Fruit fly (Drosophila melanogaster) whole organism, embryonic: Measurements from ENCODE around the gene CG7551.

Experiments
- ATbp ChIP-seq: fragments of 200-800 bp; sonication (Bioruptor generic); optimal IDR thresholded peaks from 2 replicates; lab custom pipeline; 2017; ENCODE audit warnings: missing biosample characterization, mild to moderate bottlenecking, missing genetic modification characterization, missing genetic modification reagents
- Adf1 ChIP-seq: fragments of 200-800 bp; sonication (Bioruptor generic); IDR thresholded peaks from 2 replicates; pipeline ENCODE4 v1.3.6; 2022; ENCODE audit warnings: missing biosample characterization, missing genetic modification characterization
- Bgb ChIP-seq: fragments of 200-800 bp; sonication (Bioruptor generic); IDR thresholded peaks from 2 replicates; pipeline ENCODE4 v1.3.6; 2022; ENCODE audit warnings: missing biosample characterization, missing genetic modification characterization; ENCODE audit not compliant: partially characterized antibody
- CG10979 ChIP-seq: fragments of 200-800 bp; sonication (Bioruptor generic); optimal IDR thresholded peaks from 2 replicates; lab custom pipeline; 2018; ENCODE audit warnings: missing biosample characterization, mild to moderate bottlenecking, missing genetic modification characterization, moderate library complexity
- CG12391 ChIP-seq: fragments of 200-800 bp; sonication (Bioruptor generic); optimal IDR thresholded peaks from 3 replicates; lab custom pipeline; 2018; ENCODE audit warnings: missing biosample characterization, mild to moderate bottlenecking, missing genetic modification characterization, moderate library complexity
- CG13287 ChIP-seq: fragments of 200-800 bp; sonication (Bioruptor generic); IDR thresholded peaks from 2 replicates; pipeline ENCODE4 v1.3.6; 2022; ENCODE audit warnings: missing biosample characterization, missing genetic modification characterization; ENCODE audit not compliant: partially characterized antibody
- CG14860 ChIP-seq: fragments of 200-800 bp; sonication (Bioruptor generic); IDR thresholded peaks from 3 replicates; pipeline ENCODE4 v1.3.6; 2022; ENCODE audit warnings: missing biosample characterization, missing genetic modification characterization; ENCODE audit not compliant: partially characterized antibody
- CG16813 ChIP-seq: fragments of 200-800 bp; sonication (Bioruptor generic); IDR thresholded peaks from 3 replicates; pipeline ENCODE4 v1.3.6; 2022; ENCODE audit warnings: missing biosample characterization, missing genetic modification characterization; ENCODE audit not compliant: partially characterized antibody
- CG17359 ChIP-seq: fragments of 200-800 bp; sonication (Bioruptor generic); optimal IDR thresholded peaks from 3 replicates; lab custom pipeline; 2018; ENCODE audit warnings: missing biosample characterization, mild to moderate bottlenecking, missing genetic modification characterization, moderate library complexity
- CG2875 ChIP-seq: fragments of 200-800 bp; sonication (Bioruptor generic); optimal IDR thresholded peaks from 2 replicates; lab custom pipeline; 2017; ENCODE audit warnings: missing biosample characterization, mild to moderate bottlenecking, missing genetic modification characterization, missing genetic modification reagents
- CG3065 ChIP-seq: fragments of 200-800 bp; sonication (Bioruptor generic); optimal IDR thresholded peaks from 2 replicates; lab custom pipeline; 2016; ENCODE audit warnings: missing biosample characterization, missing genetic modification characterization
- CG31365 ChIP-seq: fragments of 200-800 bp; sonication (Bioruptor generic); optimal IDR thresholded peaks from 2 replicates; lab custom pipeline; 2018; ENCODE audit warnings: missing biosample characterization, mild to moderate bottlenecking, missing genetic modification characterization
- CG3163 ChIP-seq: fragments of 200-800 bp; sonication (Bioruptor generic); optimal IDR thresholded peaks from 3 replicates; lab custom pipeline; 2016; ENCODE audit warnings: missing biosample characterization, missing genetic modification characterization
- CG32767 ChIP-seq: fragments of 200-800 bp; sonication (Bioruptor generic); IDR thresholded peaks from 2 replicates; pipeline ENCODE4 v1.3.6; 2022; ENCODE audit warnings: missing biosample characterization, missing genetic modification characterization
- CG3407 ChIP-seq: fragments of 200-800 bp; sonication (Bioruptor generic); optimal IDR thresholded peaks from 2 replicates; lab custom pipeline; 2018; ENCODE audit warnings: missing biosample characterization, mild to moderate bottlenecking, missing genetic modification characterization
- CG34376 ChIP-seq: fragments of 200-800 bp; sonication (Bioruptor generic); optimal IDR thresholded peaks from 2 replicates; lab custom pipeline; 2018; ENCODE audit warnings: missing biosample characterization, mild to moderate bottlenecking, missing genetic modification characterization
- CG3726 ChIP-seq: fragments of 200-800 bp; sonication (Bioruptor generic); IDR thresholded peaks from 3 replicates; pipeline ENCODE4, ENCODE4 v1.3.6; 2022; ENCODE audit warnings: missing biosample characterization, missing genetic modification characterization
- CG4282 ChIP-seq: fragments of 200-800 bp; sonication (Bioruptor generic); optimal IDR thresholded peaks from 2 replicates; lab custom pipeline; 2016; ENCODE audit warnings: missing biosample characterization, missing genetic modification characterization
- CG6654 ChIP-seq: fragments of 200-800 bp; sonication (Bioruptor generic); optimal IDR thresholded peaks from 2 replicates; lab custom pipeline; 2017; ENCODE audit warnings: missing biosample characterization, mild to moderate bottlenecking, missing genetic modification characterization
- CG6683 ChIP-seq: fragments of 200-800 bp; sonication (Bioruptor generic); optimal IDR thresholded peaks from 2 replicates; lab custom pipeline; 2017; ENCODE audit warnings: missing biosample characterization, mild to moderate bottlenecking, missing genetic modification characterization, missing genetic modification reagents
- CG6689 ChIP-seq: fragments of 200-800 bp; sonication (Bioruptor generic); IDR thresholded peaks from 2 replicates; pipeline ENCODE4 v1.3.6; 2022; ENCODE audit warnings: missing biosample characterization, missing genetic modification characterization
- CG8924 ChIP-seq: fragments of 200-800 bp; optimal IDR thresholded peaks from 3 replicates; lab custom pipeline; 2019; ENCODE audit warnings: missing biosample characterization, mild to moderate bottlenecking, missing genetic modification characterization, moderate library complexity
- CG9437 ChIP-seq: fragments of 200-800 bp; sonication (Bioruptor generic); optimal IDR thresholded peaks from 2 replicates; lab custom pipeline; 2018; ENCODE audit warnings: missing biosample characterization, mild to moderate bottlenecking, missing genetic modification characterization
- D19B ChIP-seq: fragments of 200-800 bp; sonication (Bioruptor generic); optimal IDR thresholded peaks from 2 replicates; lab custom pipeline; 2017; ENCODE audit warnings: missing biosample characterization, mild to moderate bottlenecking, missing genetic modification characterization
- Dek ChIP-seq: fragments of 200-800 bp; sonication (Bioruptor generic); optimal IDR thresholded peaks from 3 replicates; lab custom pipeline; 2019; ENCODE audit warnings: missing biosample characterization, mild to moderate bottlenecking, missing genetic modification characterization, moderate library complexity
- Fer3 ChIP-seq: fragments of 200-800 bp; sonication (Bioruptor generic); optimal IDR thresholded peaks from 2 replicates; lab custom pipeline; 2018; ENCODE audit warnings: missing biosample characterization, mild to moderate bottlenecking, missing genetic modification characterization, moderate library complexity
- Hr78 ChIP-seq, 2 experiments: fragments of 200-800 bp in 1 of 2; fragments of >200 bp in 1 of 2; sonication (Bioruptor generic) in 1 of 2; optimal IDR thresholded peaks; 2 replicates each; lab custom pipeline; 2017 to 2019; ENCODE audit warnings: missing biosample characterization in 2 of 2, missing genetic modification characterization in 2 of 2, mild to moderate bottlenecking in 1 of 2, moderate library complexity in 1 of 2
- Kr ChIP-seq: fragments of 200-800 bp; sonication (Bioruptor generic); optimal IDR thresholded peaks from 2 replicates; lab custom pipeline; 2017; ENCODE audit warnings: missing biosample characterization, mild to moderate bottlenecking, missing genetic modification characterization
- Lhr ChIP-seq: fragments of 200-800 bp; sonication (Bioruptor generic); optimal IDR thresholded peaks from 3 replicates; lab custom pipeline; 2017; ENCODE audit warnings: mild to moderate bottlenecking, missing biosample characterization, missing genetic modification reagents, missing genetic modification characterization
- Myb ChIP-seq: fragments of 200-800 bp; sonication (Bioruptor generic); optimal IDR thresholded peaks from 2 replicates; lab custom pipeline; 2016; ENCODE audit warnings: missing biosample characterization, missing genetic modification characterization
- Nf-YC ChIP-seq: fragments of 200-800 bp; optimal IDR thresholded peaks from 3 replicates; lab custom pipeline; 2019; ENCODE audit warnings: missing biosample characterization, mild to moderate bottlenecking, missing genetic modification characterization, moderate library complexity
- Rx ChIP-seq: fragments of 200-800 bp; sonication (Bioruptor generic); IDR thresholded peaks from 2 replicates; pipeline ENCODE4 v1.3.6; 2022; ENCODE audit warnings: missing biosample characterization, missing genetic modification characterization
- Spps ChIP-seq: fragments of 200-800 bp; sonication (Bioruptor generic); optimal IDR thresholded peaks from 2 replicates; lab custom pipeline; 2018; ENCODE audit warnings: missing biosample characterization, mild to moderate bottlenecking, missing genetic modification characterization
- bigmax ChIP-seq: fragments of 200-800 bp; sonication (Bioruptor generic); optimal IDR thresholded peaks from 2 replicates; lab custom pipeline; 2018; ENCODE audit warnings: missing biosample characterization, mild to moderate bottlenecking, missing genetic modification characterization
- cg ChIP-seq: fragments of 200-800 bp; sonication (Bioruptor generic); optimal IDR thresholded peaks from 3 replicates; lab custom pipeline; 2019; ENCODE audit warnings: missing biosample characterization, mild to moderate bottlenecking, missing genetic modification characterization, moderate library complexity
- corto ChIP-seq: fragments of 200-800 bp; sonication (Bioruptor generic); optimal IDR thresholded peaks from 2 replicates; lab custom pipeline; 2016; ENCODE audit warnings: missing biosample characterization, mild to moderate bottlenecking, missing genetic modification characterization, moderate library complexity
- cwo ChIP-seq: fragments of 200-800 bp; sonication (Bioruptor generic); optimal IDR thresholded peaks from 3 replicates; lab custom pipeline; 2017; ENCODE audit warnings: missing biosample characterization, missing genetic modification characterization, mild to moderate bottlenecking, moderate library complexity, missing genetic modification reagents
- disco-r ChIP-seq: fragments of 200-800 bp; sonication (Bioruptor generic); optimal IDR thresholded peaks from 2 replicates; lab custom pipeline; 2016; ENCODE audit warnings: missing biosample characterization, missing genetic modification characterization
- dm ChIP-seq: fragments of 200-800 bp; sonication (Bioruptor generic); optimal IDR thresholded peaks from 3 replicates; lab custom pipeline; 2016; ENCODE audit warnings: missing biosample characterization, missing genetic modification characterization
- fu2 ChIP-seq: fragments of 200-800 bp; sonication (Bioruptor generic); optimal IDR thresholded peaks from 2 replicates; lab custom pipeline; 2016; ENCODE audit warnings: missing biosample characterization, missing genetic modification characterization
- hth ChIP-seq: fragments of >200 bp; optimal IDR thresholded peaks from 2 replicates; lab custom pipeline; 2017; ENCODE audit warnings: inconsistent platforms
- nom ChIP-seq: fragments of 200-800 bp; sonication (Bioruptor generic); optimal IDR thresholded peaks from 2 replicates; lab custom pipeline; 2017; ENCODE audit warnings: missing biosample characterization, missing genetic modification characterization, mild to moderate bottlenecking, moderate library complexity, missing genetic modification reagents
- tio ChIP-seq: fragments of 200-800 bp; sonication (Bioruptor generic); optimal IDR thresholded peaks from 2 replicates; lab custom pipeline; 2017; ENCODE audit warnings: missing biosample characterization, missing genetic modification characterization, inconsistent platforms
- trem ChIP-seq: fragments of 200-800 bp; optimal IDR thresholded peaks from 3 replicates; lab custom pipeline; 2019; ENCODE audit warnings: missing biosample characterization, mild to moderate bottlenecking, missing genetic modification characterization, moderate library complexity
- tx ChIP-seq: fragments of 200-800 bp; sonication (Bioruptor generic); optimal IDR thresholded peaks from 2 replicates; lab custom pipeline; 2016; ENCODE audit warnings: missing biosample characterization, missing genetic modification characterization
- unpg ChIP-seq: fragments of 200-800 bp; sonication (Bioruptor generic); optimal IDR thresholded peaks from 3 replicates; lab custom pipeline; 2018; ENCODE audit warnings: missing biosample characterization, mild to moderate bottlenecking, missing genetic modification characterization, moderate library complexity
- vnd ChIP-seq: fragments of 200-800 bp; sonication (Bioruptor generic); IDR thresholded peaks from 3 replicates; pipeline ENCODE4 v1.3.6; 2022; ENCODE audit warnings: missing biosample characterization, missing genetic modification characterization; ENCODE audit not compliant: partially characterized antibody
- yki ChIP-seq: fragments of >200 bp; optimal IDR thresholded peaks from 3 replicates; lab custom pipeline; 2018
- z ChIP-seq: fragments of 200-800 bp; sonication (Bioruptor generic); IDR thresholded peaks from 3 replicates; pipeline ENCODE4 v1.3.6; 2022; ENCODE audit warnings: missing biosample characterization, missing genetic modification characterization

The CG7551 gene

DNA sequence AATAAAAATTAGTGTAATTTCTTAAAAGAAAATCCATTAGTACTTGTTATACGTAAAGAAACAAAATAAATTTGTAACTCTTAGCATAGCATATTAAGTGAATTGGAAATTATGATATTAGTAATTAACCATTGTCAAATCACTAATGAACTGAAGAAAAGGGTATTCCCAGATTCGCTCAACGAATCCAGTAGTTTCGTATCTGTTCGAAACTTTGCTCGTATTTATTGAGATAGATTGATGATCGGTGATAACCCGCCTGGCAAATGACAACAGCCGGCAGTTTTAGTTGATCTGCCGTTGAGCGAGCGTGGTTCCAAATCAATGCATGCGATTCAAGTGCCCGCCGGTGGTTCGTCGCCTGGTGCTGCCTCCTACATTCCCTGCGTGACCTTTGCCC is 33.4 kb upstream of the CG7551 start, which contains the start of gene CG7560 (continued):
- no peak for TF ChIP-seq CG32767 (GFP tag; lab: Robert Waterston, UW)
- TF ChIP-seq CG12391 (tag; lab: Kevin White, UChicago): no peak
- no peak for TF ChIP-seq Fer3
- TF ChIP-seq CG6654: no peak
- no peak for TF ChIP-seq tx (GFP tag; lab: Kevin White, UChicago)
- TF ChIP-seq Hr78 (GFP tag; optimal IDR thresholded peaks at IDR 0.05; lab: Kevin White, UChicago): peak in 1 of 2 experiments; percentile 9

- TF ChIP-seq Kr (no peak), Myb (GFP tag; lab: Kevin White, UChicago) (no peak), CG16813 (GFP tag; lab: Robert Waterston, UW) (no peak), CG14860 (GFP tag; lab: Robert Waterston, UW) (no peak), ATbp (GFP tag; lab: Kevin White, UChicago) (no peak), CG17359 (tag; lab: Kevin White, UChicago) (no peak), disco-r (GFP tag; lab: Kevin White, UChicago) (no peak), vnd (GFP tag; lab: Robert Waterston, UW) (no peak), Rx (GFP tag; lab: Robert Waterston, UW) (no peak), dm (GFP tag; lab: Kevin White, UChicago) (no peak), cg (GFP tag; lab: Kevin White, UChicago) (peak; percentile 32), CG3065 (GFP tag; lab: Kevin White, UChicago) (no peak), Nf-YC (tag; lab: Kevin White, UChicago) (no peak), z (GFP tag; lab: Robert Waterston, UW) (peak; percentile 98), hth (lab: Kevin White, UChicago) (no peak), CG2875 (no peak), fu2 (no peak), Lhr (GFP tag; lab: Kevin White, UChicago) (no peak), D19B (GFP tag; lab: Kevin White, UChicago) (no peak), CG13287 (GFP tag; lab: Robert Waterston, UW) (peak; percentile 51; the same call in 1 of the 2 replicates), trem (no peak), Bgb (peak; percentile 6; the same call in 1 of the 2 replicates), CG9437 (GFP tag; lab: Kevin White, UChicago) (no peak), yki (lab: Kevin White, UChicago) (peak; percentile 54), nom (GFP tag; lab: Kevin White, UChicago) (peak; percentile 1), Dek (no peak), Adf1 (GFP tag; lab: Robert Waterston, UW) (peak; percentile 88), CG6689 (GFP tag; lab: Robert Waterston, UW) (no peak), CG3163 (GFP tag; lab: Kevin White, UChicago) (peak; percentile 97), CG6683 (GFP tag; lab: Kevin White, UChicago) (no peak), tio (GFP tag; lab: Kevin White, UChicago) (no peak), bigmax (GFP tag; lab: Kevin White, UChicago) (no peak), corto (GFP tag; lab: Kevin White, UChicago) (no peak), CG4282 (no peak), CG34376 (GFP tag; lab: Kevin White, UChicago) (no peak), unpg (GFP tag; lab: Kevin White, UChicago) (no peak), cwo (GFP tag; lab: Kevin White, UChicago) (peak; percentile 34), CG10979 (tag; lab: Kevin White, UChicago) (no peak), CG3726 (GFP tag; lab: Robert Waterston, UW) (no peak), CG3407 (peak; percentile 18), CG8924 (tag; lab: Kevin White, UChicago) (no peak), CG31365 (no peak), Spps (tag; lab: Kevin White, UChicago) (no peak)
Measured at dm6 chr3L:11428390-11428789, 29.9 kb upstream of the CG7551 start.
